Worm (Caenorhabditis elegans): ENCODE data around the gene ZC239.13.

ZC239.13 gene

DNA sequence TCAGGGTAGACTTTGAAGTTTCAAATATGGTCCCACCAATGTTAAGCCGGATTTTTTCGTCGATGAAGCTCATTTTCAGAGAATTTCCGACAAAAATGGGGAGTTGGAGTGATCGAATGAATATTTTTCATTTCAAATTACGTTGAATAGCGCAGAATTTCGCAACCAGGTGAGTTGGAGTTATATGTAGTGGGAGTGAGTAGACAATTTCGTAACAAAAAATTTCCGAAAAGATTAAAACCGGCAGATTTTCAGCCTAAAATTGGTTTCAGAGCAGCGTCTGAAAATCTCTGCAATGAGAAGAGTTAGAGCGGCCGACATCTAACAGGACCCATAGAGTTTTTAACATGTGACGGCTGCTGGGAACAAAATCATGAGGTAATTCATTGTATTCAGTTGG, 14.0 kb downstream of the ZC239.13 start, which contains the start of gene sdz-35:
Gene sdz-35, minus strand, starts transcription at position 101 of the 400 bp plus-strand sequence.
- TF ChIP-seq ekl-4 (GFP tag; IDR thresholded peaks at IDR 0.05) (no peak), athp-1 (tag; optimal IDR thresholded peaks at IDR 0.05) (no peak), ceh-100 (GFP tag; IDR thresholded peaks at IDR 0.05) (no peak), attf-3 (GFP tag; conservative IDR thresholded peaks at IDR 0.05) (no peak), B0035.1 (tag; optimal IDR thresholded peaks at IDR 0.05) (no peak), nfyb-1 (GFP tag; IDR thresholded peaks at IDR 0.05) (no peak), xnd-1 (tag; optimal IDR thresholded peaks at IDR 0.05) (no peak), K12H6.12 (tag; optimal IDR thresholded peaks at IDR 0.05) (no peak), lin-54 (GFP tag; optimal IDR thresholded peaks at IDR 0.05) (no peak), lin-26 (GFP tag; IDR thresholded peaks at IDR 0.05) (no peak), F57C9.4 (tag; optimal IDR thresholded peaks at IDR 0.05) (no peak)

DNA sequence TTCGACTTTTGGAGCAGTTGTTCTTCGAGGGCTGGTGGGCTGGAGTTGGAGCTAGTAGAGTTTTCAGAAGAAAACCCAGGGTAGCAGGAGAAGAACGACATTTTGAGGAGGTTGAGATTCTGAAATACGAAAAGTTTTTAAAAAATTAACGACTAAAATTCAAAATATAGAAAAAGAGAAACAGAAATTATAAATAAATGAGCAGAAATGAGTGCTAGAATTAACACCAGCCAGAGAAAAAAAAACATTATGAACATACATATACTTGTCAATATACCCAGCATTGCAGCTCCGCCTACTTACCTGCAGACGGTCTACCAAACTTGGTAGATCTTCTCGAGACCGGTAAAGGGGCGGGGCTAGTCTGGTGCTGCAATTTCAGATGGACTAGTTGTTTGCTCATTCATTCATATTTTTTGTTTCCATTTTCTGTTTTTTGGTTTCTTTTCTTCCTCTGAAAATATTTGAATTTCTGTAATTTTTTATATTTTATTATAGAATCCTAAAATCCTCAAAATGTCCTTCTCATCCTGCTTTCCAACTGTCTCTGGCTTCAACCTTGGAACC, 16.1 kb downstream of the ZC239.13 start, which contains the start of the genes ZC239.20 and ZC239.21:
Gene ZC239.20, minus strand, starts transcription at position 101 of the 567 bp plus-strand sequence.
Gene ZC239.21, plus strand, starts transcription at position 517 of the 567 bp plus-strand sequence.
- TF ChIP-seq attf-5 (GFP tag; optimal IDR thresholded peaks at IDR 0.05) (no peak), dox-1 (GFP tag; IDR thresholded peaks at IDR 0.05) (no peak), B0336.3 (GFP tag; IDR thresholded peaks at IDR 0.05) (no peak), ceh-91 (GFP tag; IDR thresholded peaks at IDR 0.05) (no peak), die-1 (tag; optimal IDR thresholded peaks at IDR 0.05) (no peak), nhr-80 (tag; optimal IDR thresholded peaks at IDR 0.05) (no peak), ceh-79 (tag; optimal IDR thresholded peaks at IDR 0.05) (no peak), ztf-6 (GFP tag; IDR thresholded peaks at IDR 0.05) (no peak), zim-3 (tag; optimal IDR thresholded peaks at IDR 0.05) (no peak), let-526 (GFP tag; IDR thresholded peaks at IDR 0.05) (no peak), ceh-100 (GFP tag; IDR thresholded peaks at IDR 0.05) (no peak), attf-3 (GFP tag; conservative IDR thresholded peaks at IDR 0.05) (no peak), Y95B8A.8 (GFP tag; IDR thresholded peaks at IDR 0.05) (no peak), F49E8.2 (tag; optimal IDR thresholded peaks at IDR 0.05; ENCODE audit: insufficient read depth) (no peak), egrh-3 (GFP tag; IDR thresholded peaks at IDR 0.05) (no peak)

DNA sequence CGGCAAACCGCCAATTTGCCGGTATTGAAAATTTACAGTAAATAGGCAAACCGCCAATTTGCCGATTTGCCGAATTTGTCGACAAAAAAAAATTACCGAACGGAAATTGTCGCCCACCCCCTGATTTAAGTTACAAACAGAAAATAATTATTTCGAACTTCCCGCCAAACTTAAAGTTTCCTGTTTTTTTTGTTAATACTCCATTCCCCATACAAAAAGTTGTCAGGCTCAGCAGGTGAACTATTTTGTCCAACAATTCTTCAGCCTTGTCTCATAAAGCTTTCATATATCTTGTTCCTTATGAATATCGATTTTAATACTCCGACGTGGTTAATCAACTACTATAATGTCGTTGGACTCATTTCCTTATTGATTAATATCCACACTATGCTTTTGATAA, 19.2 kb downstream of the ZC239.13 start, which contains the start of gene sri-50:
Gene sri-50, plus strand, starts transcription at position 301 of the 400 bp plus-strand sequence.
- no peak for TF ChIP-seq lsy-27 (tag; optimal IDR thresholded peaks at IDR 0.05; ENCODE audit: borderline replicate concordance, insufficient read depth)
- TF ChIP-seq attf-3 (GFP tag; conservative IDR thresholded peaks at IDR 0.05): no peak
- TF ChIP-seq F49E8.2 (tag; optimal IDR thresholded peaks at IDR 0.05; ENCODE audit: insufficient read depth): no peak
- TF ChIP-seq gei-17 (GFP tag; optimal IDR thresholded peaks at IDR 0.05): no peak
- TF ChIP-seq chd-7 (tag; optimal IDR thresholded peaks at IDR 0.05): no peak
- no peak for TF ChIP-seq sdz-38 (tag; optimal IDR thresholded peaks at IDR 0.05)
- no peak for TF ChIP-seq F57C9.4 (tag; optimal IDR thresholded peaks at IDR 0.05)
- no peak for TF ChIP-seq Y53F4B.3 (GFP tag; IDR thresholded peaks at IDR 0.05)
- TF ChIP-seq snpc-4 (GFP tag; optimal IDR thresholded peaks at IDR 0.05): no peak
- no peak for TF ChIP-seq snpc-4 (tag; optimal IDR thresholded peaks at IDR 0.05)
- TF ChIP-seq atf-7 (tag; optimal IDR thresholded peaks at IDR 0.05): no peak
- TF ChIP-seq aptf-3 (GFP tag; IDR thresholded peaks at IDR 0.05): no peak
- TF ChIP-seq ztf-28 (GFP tag; IDR thresholded peaks at IDR 0.05): no peak

DNA sequence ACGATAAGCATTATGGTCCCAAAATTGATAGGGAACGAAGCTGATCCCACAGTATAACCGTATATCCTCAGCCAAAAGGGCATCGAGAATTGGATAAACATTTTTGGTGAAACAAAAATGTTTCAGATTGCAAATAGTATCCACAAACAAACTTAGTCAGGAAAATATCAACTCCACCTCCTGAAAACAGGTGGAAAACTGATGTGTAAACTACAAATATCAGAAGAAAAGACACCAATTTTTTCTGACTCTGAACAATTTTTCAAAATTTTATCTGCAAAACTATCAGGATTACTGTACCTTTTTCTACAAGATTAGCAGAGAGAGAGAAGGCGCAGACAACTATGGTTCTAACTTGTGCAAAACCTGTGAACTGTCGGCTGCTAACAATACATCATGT, 20.1 kb downstream of the ZC239.13 start, which contains the start of gene sri-53:
Gene sri-53, minus strand, starts transcription at position 101 of the 400 bp plus-strand sequence.
- no peak for TF ChIP-seq C17E4.6 (GFP tag; IDR thresholded peaks at IDR 0.05)
- TF ChIP-seq F57C9.4 (tag; optimal IDR thresholded peaks at IDR 0.05): no peak
- TF ChIP-seq madf-6 (GFP tag; IDR thresholded peaks at IDR 0.05): no peak
- no peak for TF ChIP-seq gei-17 (GFP tag; optimal IDR thresholded peaks at IDR 0.05)
- TF ChIP-seq unc-130 (GFP tag; optimal IDR thresholded peaks at IDR 0.05): no peak
- no peak for TF ChIP-seq Y53F4B.3 (GFP tag; IDR thresholded peaks at IDR 0.05)
- no peak for TF ChIP-seq K12H6.12 (tag; optimal IDR thresholded peaks at IDR 0.05)
- TF ChIP-seq ztf-25 (GFP tag; IDR thresholded peaks at IDR 0.05): no peak
- TF ChIP-seq ztf-6 (GFP tag; IDR thresholded peaks at IDR 0.05): no peak
- TF ChIP-seq madf-8 (GFP tag; conservative IDR thresholded peaks at IDR 0.05): no peak
- no peak for TF ChIP-seq F37B4.10 (GFP tag; IDR thresholded peaks at IDR 0.05)
- no peak for TF ChIP-seq die-1 (tag; optimal IDR thresholded peaks at IDR 0.05)

Measured in whole organism, young adult.